Fruit fly (Drosophila melanogaster): ENCODE measurements around the gene Jon74E.

Jon74E gene

dm6 chr3L:17513893-17514616 lies 34.9 kb downstream of the Jon74E start, which contains the start of the genes U4-U6-60K and CG7564 (continued):
- TF ChIP-seq Deaf1 (tag; optimal IDR thresholded peaks at IDR 0.05) (peak; percentile 4), CG6689 (GFP tag; IDR thresholded peaks at IDR 0.05) (no peak), Hr39 (optimal IDR thresholded peaks at IDR 0.05) (no peak), ab (GFP tag; optimal IDR thresholded peaks at IDR 0.05) (no peak), nom (GFP tag; optimal IDR thresholded peaks at IDR 0.05) (no peak), CG2199 (GFP tag; IDR thresholded peaks at IDR 0.05) (no peak), pros (GFP tag; optimal IDR thresholded peaks at IDR 0.05) (no peak), tap (tag; optimal IDR thresholded peaks at IDR 0.05) (no peak), insv (GFP tag; optimal IDR thresholded peaks at IDR 0.05) (peak in 1 of 2 experiments; percentile 14), Dp (GFP tag; optimal IDR thresholded peaks at IDR 0.05) (no peak), Max (GFP tag; optimal IDR thresholded peaks at IDR 0.05) (peak; percentile 61), CG12299 (tag; optimal IDR thresholded peaks at IDR 0.05) (peak; percentile 11), CG17829 (tag; optimal IDR thresholded peaks at IDR 0.05) (peak; percentile 53), Gsc (GFP tag; IDR thresholded peaks at IDR 0.05) (no peak), gem (tag; optimal IDR thresholded peaks at IDR 0.05) (no peak), CG4820 (GFP tag; optimal IDR thresholded peaks at IDR 0.05) (peak; percentile 51), CG5180 (GFP tag; optimal IDR thresholded peaks at IDR 0.05) (no peak), CG10274 (GFP tag; optimal IDR thresholded peaks at IDR 0.05) (peak; percentile 41), CG12659 (GFP tag; optimal IDR thresholded peaks at IDR 0.05) (peak; percentile 82), CG18599 (GFP tag; optimal IDR thresholded peaks at IDR 0.05) (peak; percentile 63), CG11247 (GFP tag; IDR thresholded peaks at IDR 0.05) (0 out of 2 replicates have a peak, but pooled peaks have one; percentile 43), Sox102F (GFP tag; optimal IDR thresholded peaks at IDR 0.05) (peak; percentile 25), slou (GFP tag; optimal IDR thresholded peaks at IDR 0.05) (peak; percentile 70), CG4404 (GFP tag; IDR thresholded peaks at IDR 0.05) (peak; percentile 58), NC2β (GFP tag; optimal IDR thresholded peaks at IDR 0.05) (no peak), dati (GFP tag; IDR thresholded peaks at IDR 0.05) (no peak), CG6854 (GFP tag; optimal IDR thresholded peaks at IDR 0.05) (peak; percentile 23), dan (GFP tag; IDR thresholded peaks at IDR 0.05) (no peak), unpg (GFP tag; optimal IDR thresholded peaks at IDR 0.05) (peak; percentile 21), Jarid2 (GFP tag; optimal IDR thresholded peaks at IDR 0.05) (peak; percentile 17), crc (GFP tag; optimal IDR thresholded peaks at IDR 0.05) (peak; percentile 15), CG6791 (GFP tag; IDR thresholded peaks at IDR 0.05; ENCODE audit: partially characterized antibody) (peak; percentile 97), lov (optimal IDR thresholded peaks at IDR 0.05) (no peak), lov (GFP tag; IDR thresholded peaks at IDR 0.05) (no peak), psq (GFP tag; optimal IDR thresholded peaks at IDR 0.05) (peak; percentile 16), ac (GFP tag; optimal IDR thresholded peaks at IDR 0.05) (no peak), ro (GFP tag; IDR thresholded peaks at IDR 0.05) (no peak), nmo (GFP tag; optimal IDR thresholded peaks at IDR 0.05) (peak; percentile 81), Side (GFP tag; optimal IDR thresholded peaks at IDR 0.05) (peak; percentile 23), zfh1 (GFP tag; IDR thresholded peaks at IDR 0.05) (no peak), HLH54F (GFP tag; optimal IDR thresholded peaks at IDR 0.05) (peak; percentile 53), Vsx1 (GFP tag; optimal IDR thresholded peaks at IDR 0.05) (no peak), tna (GFP tag; IDR thresholded peaks at IDR 0.05; ENCODE audit: partially characterized antibody) (peak; percentile 90), Opbp (GFP tag; IDR thresholded peaks at IDR 0.05; ENCODE audit: partially characterized antibody) (peak; percentile 97), tx (GFP tag; optimal IDR thresholded peaks at IDR 0.05) (peak; percentile 38), gsb-n (tag; optimal IDR thresholded peaks at IDR 0.05) (no peak), CG12155 (GFP tag; optimal IDR thresholded peaks at IDR 0.05) (peak; percentile 77), CG11398 (GFP tag; optimal IDR thresholded peaks at IDR 0.05) (no peak), CG14050 (GFP tag; IDR thresholded peaks at IDR 0.05) (no peak), NFAT (GFP tag; IDR thresholded peaks at IDR 0.05) (peak; percentile 76)
